In genomic region chrV:11380571-11380970, ce11 we compare ENCODE assay signal across 4 worm cellular contexts.
A peak's percentile ranks its signal among the peaks of the same experiment; 100 is the strongest.
TF ChIP-seq lines count a peak whose summit lies in the region.

No protein-coding gene starts in this region.

TF ChIP-seq in whole organism, L1 larva, 84 proteins besides CTCF, POLR2A, EP300 and RAD21:
- TF ChIP-seq unc-130 (tag; optimal IDR thresholded peaks at IDR 0.05; lab: Kevin White, UChicago) = no peak
- peak; percentile 60 for TF ChIP-seq fkh-10 (GFP tag; optimal IDR thresholded peaks at IDR 0.05; lab: Kevin White, UChicago)
- TF ChIP-seq lin-14 (GFP tag; optimal IDR thresholded peaks at IDR 0.05; lab: Kevin White, UChicago) = peak; percentile 72
TF ChIP-seq in whole organism, L1 larva: peak in this region for 2.

TF ChIP-seq in whole organism, L2 larva, 48 proteins besides CTCF, POLR2A, EP300 and RAD21:
- TF ChIP-seq sma-9 (GFP tag; optimal IDR thresholded peaks at IDR 0.05; lab: Kevin White, UChicago) (peak; percentile 16), sma-9 (tag; optimal IDR thresholded peaks at IDR 0.05; lab: Kevin White, UChicago) (no peak), lin-11 (tag; optimal IDR thresholded peaks at IDR 0.05; lab: Kevin White, UChicago) (no peak), ZK546.5 (tag; optimal IDR thresholded peaks at IDR 0.05; lab: Kevin White, UChicago) (no peak)

TF ChIP-seq in whole organism, L3 larva, 47 proteins besides CTCF, POLR2A, EP300 and RAD21:
- no peak for TF ChIP-seq nhr-28 (tag; optimal IDR thresholded peaks at IDR 0.05; lab: Kevin White, UChicago)
- TF ChIP-seq egl-27 (tag; optimal IDR thresholded peaks at IDR 0.05; lab: Kevin White, UChicago) = no peak
- TF ChIP-seq ceh-82 (tag; optimal IDR thresholded peaks at IDR 0.05; lab: Kevin White, UChicago) = no peak
- peak; percentile 49 for TF ChIP-seq fkh-10 (GFP tag; optimal IDR thresholded peaks at IDR 0.05; lab: Kevin White, UChicago)

TF ChIP-seq in whole organism, L4 larva, 104 proteins besides CTCF, POLR2A, EP300 and RAD21:
- TF ChIP-seq aly-2 (tag; optimal IDR thresholded peaks at IDR 0.05; lab: Kevin White, UChicago) (no peak), ztf-11 (tag; optimal IDR thresholded peaks at IDR 0.05; lab: Kevin White, UChicago) (no peak), nhr-102 (tag; optimal IDR thresholded peaks at IDR 0.05; lab: Kevin White, UChicago) (no peak), fkh-10 (GFP tag; optimal IDR thresholded peaks at IDR 0.05; lab: Kevin White, UChicago) (peak; percentile 38), dpl-1 (GFP tag; optimal IDR thresholded peaks at IDR 0.05; lab: Kevin White, UChicago) (no peak), Y48G9A.11 (GFP tag; IDR thresholded peaks at IDR 0.05; lab: Robert Waterston, UW) (no peak), ceh-32 (tag; optimal IDR thresholded peaks at IDR 0.05; lab: Kevin White, UChicago; ENCODE audit: poor library complexity) (no peak), tag-97 (GFP tag; IDR thresholded peaks at IDR 0.05; lab: Robert Waterston, UW) (no peak), R02D3.7 (tag; optimal IDR thresholded peaks at IDR 0.05; lab: Kevin White, UChicago) (no peak), mep-1 (tag; optimal IDR thresholded peaks at IDR 0.05; lab: Kevin White, UChicago) (no peak), unc-62 (GFP tag; optimal IDR thresholded peaks at IDR 0.05 in 1 of 2; lab: Kevin White, UChicago) (peak in 1 of 2 experiments; percentile 68), unc-62 (tag; optimal IDR thresholded peaks at IDR 0.05; lab: Kevin White, UChicago) (no peak), lin-1 (GFP tag; IDR thresholded peaks at IDR 0.05; lab: Robert Waterston, UW) (no peak), jun-1 (tag; optimal IDR thresholded peaks at IDR 0.05; lab: Kevin White, UChicago) (no peak)

Comparison
In these comparisons a context has a peak if more than half of its experiments do, and no peak if none do; other contexts are left out.
1. Of the 29 proteins assayed by ChIP-seq in both whole organism, L4 larva and whole organism, L1 larva: peak only in whole organism, L4 larva: none; only in whole organism, L1 larva: none; in both: fkh-10; in neither: 27; mixed calls (peak in some experiments, not most) for 1.